Fruit fly (Drosophila melanogaster): Measurements from ENCODE around the gene CG32473.
A peak's percentile ranks its signal among the peaks of the same experiment; 100 is the strongest.

- TF ChIP-seq fru (GFP tag; optimal IDR thresholded peaks at IDR 0.05) = peak; percentile 17
- TF ChIP-seq pan (optimal IDR thresholded peaks at IDR 0.05) = no peak
- peak; percentile 51 for TF ChIP-seq psq (GFP tag; optimal IDR thresholded peaks at IDR 0.05)
- no peak for TF ChIP-seq CrebA (GFP tag; optimal IDR thresholded peaks at IDR 0.05; ENCODE audit: borderline replicate concordance)
- TF ChIP-seq ey (GFP tag; optimal IDR thresholded peaks at IDR 0.05) = no peak
Observed at dm6 chr3R:13304512-13305069, 2.1 kb downstream of the CG32473 start.
